Fruit fly (Drosophila melanogaster) whole organism, adult: Measurements from ENCODE around the gene Ank.

Experiments
- CG11617 ChIP-seq: fragments of 200-800 bp; sonication (Bioruptor generic); optimal IDR thresholded peaks from 2 replicates; lab custom pipeline; 2017; ENCODE audit warnings: mild to moderate bottlenecking, missing biosample characterization, missing genetic modification reagents, missing genetic modification characterization
- CG14711 ChIP-seq: fragments of 200-800 bp; sonication (Bioruptor generic); optimal IDR thresholded peaks from 2 replicates; lab custom pipeline; 2018; ENCODE audit warnings: missing biosample characterization, mild to moderate bottlenecking, missing genetic modification characterization, moderate library complexity
- CG5204 ChIP-seq: fragments of 200-800 bp; sonication (Bioruptor generic); optimal IDR thresholded peaks from 2 replicates; lab custom pipeline; 2016; ENCODE audit warnings: missing biosample characterization, missing genetic modification characterization
- Clk ChIP-seq: fragments of 200-800 bp; sonication (Bioruptor generic); optimal IDR thresholded peaks from 2 replicates; lab custom pipeline; 2017; ENCODE audit warnings: missing biosample characterization, missing genetic modification characterization
- Hr96 ChIP-seq: fragments of 200-800 bp; sonication (Bioruptor generic); optimal IDR thresholded peaks from 2 replicates; lab custom pipeline; 2016; ENCODE audit warnings: missing biosample characterization, missing genetic modification characterization
- Mnt ChIP-seq: fragments of 200-800 bp; sonication (Bioruptor generic); optimal IDR thresholded peaks from 2 replicates; lab custom pipeline; 2016; ENCODE audit warnings: missing biosample characterization, mild to moderate bottlenecking, missing genetic modification characterization
- cic ChIP-seq: fragments of 200-800 bp; sonication (Bioruptor generic); optimal IDR thresholded peaks from 2 replicates; lab custom pipeline; 2017; ENCODE audit warnings: missing biosample characterization, mild to moderate bottlenecking, missing genetic modification characterization, moderate library complexity
- cnc ChIP-seq, 2 experiments: fragments of >200 bp; optimal IDR thresholded peaks; 2 replicates each; lab custom pipeline; 2017
- kay ChIP-seq: fragments of 200-800 bp; sonication (Bioruptor generic); peaks from one replicate; lab custom pipeline; 2016; ENCODE audit warnings: missing biosample characterization, missing genetic modification characterization, borderline replicate concordance
- ovo ChIP-seq: fragments of 200-800 bp; sonication (Bioruptor generic); optimal IDR thresholded peaks from 2 replicates; lab custom pipeline; 2016; ENCODE audit warnings: missing biosample characterization, missing genetic modification characterization
- pad ChIP-seq: fragments of 200-800 bp; sonication (Bioruptor generic); optimal IDR thresholded peaks from 3 replicates; lab custom pipeline; 2017; ENCODE audit warnings: missing biosample characterization, missing genetic modification characterization, mild to moderate bottlenecking, moderate library complexity, missing genetic modification reagents
- toe ChIP-seq: fragments of 200-800 bp; sonication (Bioruptor generic); optimal IDR thresholded peaks from 2 replicates; lab custom pipeline; 2016; ENCODE audit warnings: missing biosample characterization, missing genetic modification characterization

dm6 chr4:135953-136352, 6.3 kb upstream of the Ank start:
- TF ChIP-seq kay (GFP tag; lab: Kevin White, UChicago) = no peak
- TF ChIP-seq pad (GFP tag; lab: Kevin White, UChicago) = no peak
- no peak for TF ChIP-seq CG14711
- no peak for TF ChIP-seq CG11617 (GFP tag; lab: Kevin White, UChicago)
- no peak for TF ChIP-seq Clk
- TF ChIP-seq cic (GFP tag; lab: Kevin White, UChicago) = peak; percentile 19
- TF ChIP-seq ovo (GFP tag; lab: Kevin White, UChicago) = no peak
- no peak for TF ChIP-seq Hr96
- no peak for TF ChIP-seq Mnt (GFP tag; lab: Kevin White, UChicago)
- no peak for TF ChIP-seq CG5204 (GFP tag; lab: Kevin White, UChicago)
- TF ChIP-seq cnc (optimal IDR thresholded peaks at IDR 0.05; lab: Kevin White, UChicago) = no peak
- TF ChIP-seq toe (GFP tag; lab: Kevin White, UChicago) = no peak
